Fruit fly (Drosophila melanogaster) whole organism, embryonic: Measurements from ENCODE around the gene ghi.

Source experiments
- HmgZ ChIP-seq: fragments of 200-800 bp; sonication (Bioruptor generic); optimal IDR thresholded peaks from 2 replicates; lab custom pipeline; 2018; ENCODE audit warnings: missing biosample characterization, mild to moderate bottlenecking, missing genetic modification characterization
- Lpt ChIP-seq: fragments of >200 bp; optimal IDR thresholded peaks from 2 replicates; lab custom pipeline; 2018; ENCODE audit warnings: missing biosample characterization, missing genetic modification characterization
- hbn ChIP-seq: fragments of 200-800 bp; sonication (Bioruptor generic); IDR thresholded peaks from 2 replicates; pipeline ENCODE4 v1.3.6; 2022; ENCODE audit warnings: missing biosample characterization, missing genetic modification characterization; ENCODE audit not compliant: partially characterized antibody
- phol ChIP-seq: fragments of 200-800 bp; sonication (Bioruptor generic); optimal IDR thresholded peaks from 3 replicates; lab custom pipeline; 2018; ENCODE audit warnings: missing biosample characterization, mild to moderate bottlenecking, missing genetic modification characterization, moderate library complexity
- trem ChIP-seq: fragments of 200-800 bp; optimal IDR thresholded peaks from 3 replicates; lab custom pipeline; 2019; ENCODE audit warnings: missing biosample characterization, mild to moderate bottlenecking, missing genetic modification characterization, moderate library complexity

dm6 chr3L:9421621-9422020, 30.1 kb upstream of the ghi start:
- TF ChIP-seq trem (tag; lab: Kevin White, UChicago): no peak
- TF ChIP-seq phol (tag; lab: Kevin White, UChicago): no peak
- TF ChIP-seq Lpt (GFP tag; lab: Kevin White, UChicago): no peak
- no peak for TF ChIP-seq HmgZ (tag; lab: Kevin White, UChicago)
- no peak for TF ChIP-seq hbn
